Fruit fly (Drosophila melanogaster) whole organism, embryonic: ENCODE measurements around the gene CG11674.

Experiments
- Atf6 ChIP-seq: fragments of 200-800 bp; sonication (Bioruptor generic); IDR thresholded peaks from 2 replicates; pipeline ENCODE4 v1.3.6; 2022; ENCODE audit warnings: missing biosample characterization, missing genetic modification characterization
- C15 ChIP-seq: fragments of 200-800 bp; sonication (Bioruptor generic); IDR thresholded peaks from 3 replicates; pipeline ENCODE4 v1.3.6; 2022; ENCODE audit warnings: missing biosample characterization, missing genetic modification characterization
- CG10267 ChIP-seq: fragments of 200-800 bp; sonication (Bioruptor generic); optimal IDR thresholded peaks from 2 replicates; lab custom pipeline; 2018; ENCODE audit warnings: missing biosample characterization, mild to moderate bottlenecking, missing genetic modification characterization, moderate library complexity
- CG10959 ChIP-seq: fragments of 200-800 bp; sonication (Bioruptor generic); IDR thresholded peaks from 2 replicates; pipeline ENCODE4 v1.3.6; 2022; ENCODE audit warnings: missing biosample characterization, missing genetic modification characterization
- CG11398 ChIP-seq: fragments of 200-800 bp; sonication (Bioruptor generic); optimal IDR thresholded peaks from 2 replicates; lab custom pipeline; 2016; ENCODE audit warnings: missing biosample characterization, missing genetic modification characterization
- CG11695 ChIP-seq: fragments of 200-800 bp; sonication (Bioruptor generic); IDR thresholded peaks from 3 replicates; pipeline ENCODE4 v1.3.6; 2022; ENCODE audit warnings: missing biosample characterization, missing genetic modification characterization
- CG11696 ChIP-seq: fragments of 200-800 bp; sonication (Bioruptor generic); IDR thresholded peaks from 2 replicates; pipeline ENCODE4 v1.3.6; 2022; ENCODE audit warnings: missing biosample characterization, missing genetic modification characterization
- CG14050 ChIP-seq: fragments of 200-800 bp; sonication (Bioruptor generic); IDR thresholded peaks from 3 replicates; pipeline ENCODE4 v1.3.6; 2022; ENCODE audit warnings: missing biosample characterization, missing genetic modification characterization
- CG15514 ChIP-seq: fragments of 200-800 bp; sonication (Bioruptor generic); optimal IDR thresholded peaks from 3 replicates; lab custom pipeline; 2017; ENCODE audit warnings: missing biosample characterization, missing genetic modification characterization, mild to moderate bottlenecking, moderate library complexity, missing genetic modification reagents
- CG17328 ChIP-seq: fragments of 200-800 bp; sonication (Bioruptor generic); IDR thresholded peaks from 2 replicates; pipeline ENCODE4 v1.3.6; 2022; ENCODE audit warnings: missing biosample characterization, missing genetic modification characterization
- CG2199 ChIP-seq: fragments of 200-800 bp; sonication (Bioruptor generic); IDR thresholded peaks from 3 replicates; pipeline ENCODE4 v1.3.6; 2022; ENCODE audit warnings: missing biosample characterization, missing genetic modification characterization
- CG2202 ChIP-seq: fragments of 200-800 bp; sonication (Bioruptor generic); optimal IDR thresholded peaks from 2 replicates; lab custom pipeline; 2018; ENCODE audit warnings: missing biosample characterization, mild to moderate bottlenecking, missing genetic modification characterization
- CG31388 ChIP-seq: fragments of 200-800 bp; sonication (Bioruptor generic); optimal IDR thresholded peaks from 2 replicates; lab custom pipeline; 2016; ENCODE audit warnings: missing biosample characterization, missing genetic modification characterization
- CG7745 ChIP-seq: fragments of 200-800 bp; sonication (Bioruptor generic); optimal IDR thresholded peaks from 2 replicates; lab custom pipeline; 2018; ENCODE audit warnings: missing biosample characterization, mild to moderate bottlenecking, missing genetic modification characterization, moderate library complexity
- CG8281 ChIP-seq: fragments of 200-800 bp; sonication (Bioruptor generic); optimal IDR thresholded peaks from 2 replicates; lab custom pipeline; 2018; ENCODE audit warnings: missing biosample characterization, mild to moderate bottlenecking, missing genetic modification characterization, moderate library complexity
- Dip2 ChIP-seq: fragments of 200-800 bp; sonication (Bioruptor generic); IDR thresholded peaks from 2 replicates; pipeline ENCODE4 v1.3.6; 2022; ENCODE audit warnings: missing biosample characterization, missing genetic modification characterization
- PHDP ChIP-seq: fragments of 200-800 bp; sonication (Bioruptor generic); optimal IDR thresholded peaks from 3 replicates; lab custom pipeline; 2018; ENCODE audit warnings: missing biosample characterization, mild to moderate bottlenecking, missing genetic modification characterization, moderate library complexity
- Ptx1 ChIP-seq: fragments of 200-800 bp; sonication (Bioruptor generic); IDR thresholded peaks from 2 replicates; pipeline ENCODE4 v1.3.6; 2022; ENCODE audit warnings: missing biosample characterization, missing genetic modification characterization
- Sox102F ChIP-seq: fragments of 200-800 bp; sonication (Bioruptor generic); optimal IDR thresholded peaks from 2 replicates; lab custom pipeline; 2018; ENCODE audit warnings: missing biosample characterization, mild to moderate bottlenecking, missing genetic modification characterization, moderate library complexity
- YL-1 ChIP-seq: fragments of 200-800 bp; sonication (Bioruptor generic); optimal IDR thresholded peaks from 3 replicates; lab custom pipeline; 2017; ENCODE audit warnings: missing biosample characterization, mild to moderate bottlenecking, missing genetic modification characterization
- ato ChIP-seq: fragments of 200-800 bp; sonication (Bioruptor generic); IDR thresholded peaks from 2 replicates; pipeline ENCODE4 v1.3.6; 2022; ENCODE audit warnings: missing biosample characterization, missing genetic modification characterization; ENCODE audit not compliant: partially characterized antibody
- bab2 ChIP-seq: fragments of 200-800 bp; sonication (Bioruptor generic); optimal IDR thresholded peaks from 2 replicates; lab custom pipeline; 2016; ENCODE audit warnings: missing biosample characterization, missing genetic modification characterization
- cas ChIP-seq: fragments of 200-800 bp; sonication (Bioruptor generic); IDR thresholded peaks from 2 replicates; pipeline ENCODE4 v1.3.6; 2022; ENCODE audit warnings: missing biosample characterization, missing genetic modification characterization
- corto ChIP-seq: fragments of 200-800 bp; sonication (Bioruptor generic); optimal IDR thresholded peaks from 2 replicates; lab custom pipeline; 2016; ENCODE audit warnings: missing biosample characterization, mild to moderate bottlenecking, missing genetic modification characterization, moderate library complexity
- crol ChIP-seq: fragments of 200-800 bp; sonication (Bioruptor generic); IDR thresholded peaks from 2 replicates; pipeline ENCODE4 v1.3.6; 2022; ENCODE audit warnings: missing biosample characterization, missing genetic modification characterization
- danr ChIP-seq: fragments of 200-800 bp; sonication (Bioruptor generic); IDR thresholded peaks from 2 replicates; pipeline ENCODE4 v1.3.6; 2022; ENCODE audit warnings: missing biosample characterization, missing genetic modification characterization
- dati ChIP-seq: fragments of 200-800 bp; sonication (Bioruptor generic); IDR thresholded peaks from 2 replicates; pipeline ENCODE4 v1.3.6; 2022; ENCODE audit warnings: missing biosample characterization, missing genetic modification characterization
- dysf ChIP-seq: fragments of 200-800 bp; sonication (Bioruptor generic); IDR thresholded peaks from 3 replicates; pipeline ENCODE4 v1.3.6; 2022; ENCODE audit warnings: missing biosample characterization, missing genetic modification characterization
- eve ChIP-seq, 2 experiments: fragments of >200 bp; optimal IDR thresholded peaks; 2 replicates each; lab custom pipeline; 2017; ENCODE audit warnings: missing biosample characterization in 2 of 2, missing genetic modification characterization in 2 of 2
- fd102C ChIP-seq: fragments of 200-800 bp; sonication (Bioruptor generic); optimal IDR thresholded peaks from 2 replicates; lab custom pipeline; 2018; ENCODE audit warnings: missing biosample characterization, mild to moderate bottlenecking, missing genetic modification characterization, moderate library complexity
- gem ChIP-seq: fragments of 200-800 bp; sonication (Bioruptor generic); optimal IDR thresholded peaks from 2 replicates; lab custom pipeline; 2019; ENCODE audit warnings: missing biosample characterization, mild to moderate bottlenecking, missing genetic modification characterization, moderate library complexity
- gfzf ChIP-seq: fragments of 200-800 bp; sonication (Bioruptor generic); optimal IDR thresholded peaks from 2 replicates; lab custom pipeline; 2016; ENCODE audit warnings: missing biosample characterization, mild to moderate bottlenecking, missing genetic modification characterization, moderate library complexity
- gro ChIP-seq: fragments of 200-800 bp; sonication (Bioruptor generic); optimal IDR thresholded peaks from 2 replicates; lab custom pipeline; 2016; ENCODE audit warnings: missing biosample characterization, missing genetic modification characterization
- gsb ChIP-seq: fragments of 200-800 bp; sonication (Bioruptor generic); IDR thresholded peaks from 2 replicates; pipeline ENCODE4 v1.3.6; 2022; ENCODE audit warnings: missing biosample characterization, missing genetic modification characterization
- gt ChIP-seq: fragments of 200-800 bp; sonication (Bioruptor generic); IDR thresholded peaks from 2 replicates; pipeline ENCODE4 v1.3.6; 2022; ENCODE audit warnings: missing biosample characterization, missing genetic modification characterization
- insv ChIP-seq, 2 experiments: fragments of 200-800 bp; sonication (Bioruptor generic); optimal IDR thresholded peaks; 3 replicates each; lab custom pipeline; 2016 to 2018; ENCODE audit warnings: missing biosample characterization in 2 of 2, missing genetic modification characterization in 2 of 2
- jigr1 ChIP-seq: fragments of 200-800 bp; sonication (Bioruptor generic); IDR thresholded peaks from 3 replicates; pipeline ENCODE4 v1.3.6; 2022; ENCODE audit warnings: missing biosample characterization, missing genetic modification characterization
- lab ChIP-seq: fragments of 200-800 bp; sonication (Bioruptor generic); optimal IDR thresholded peaks from 3 replicates; lab custom pipeline; 2017; ENCODE audit warnings: missing biosample characterization, missing genetic modification characterization, mild to moderate bottlenecking, moderate library complexity, missing genetic modification reagents
- maf-S ChIP-seq: fragments of 200-800 bp; sonication (Bioruptor generic); optimal IDR thresholded peaks from 2 replicates; lab custom pipeline; 2016; ENCODE audit warnings: missing biosample characterization, missing genetic modification characterization
- oc ChIP-seq: fragments of 200-800 bp; sonication (Bioruptor generic); optimal IDR thresholded peaks from 2 replicates; lab custom pipeline; 2018; ENCODE audit warnings: missing biosample characterization, mild to moderate bottlenecking, missing genetic modification characterization, moderate library complexity
- onecut ChIP-seq: fragments of 200-800 bp; sonication (Bioruptor generic); IDR thresholded peaks from 2 replicates; pipeline ENCODE4 v1.3.6; 2022; ENCODE audit warnings: missing biosample characterization, missing genetic modification characterization
- p53 ChIP-seq: fragments of 200-800 bp; sonication (Bioruptor generic); optimal IDR thresholded peaks from 2 replicates; lab custom pipeline; 2016; ENCODE audit warnings: missing biosample characterization, missing genetic modification characterization
- run ChIP-seq: fragments of 200-800 bp; sonication (Bioruptor generic); optimal IDR thresholded peaks from 3 replicates; lab custom pipeline; 2018; ENCODE audit warnings: missing biosample characterization, mild to moderate bottlenecking, missing genetic modification characterization
- scrt ChIP-seq: fragments of 200-800 bp; sonication (Bioruptor generic); optimal IDR thresholded peaks from 2 replicates; lab custom pipeline; 2018; ENCODE audit warnings: missing biosample characterization, mild to moderate bottlenecking, missing genetic modification characterization, moderate library complexity
- sd ChIP-seq: fragments of 200-800 bp; sonication (Bioruptor generic); optimal IDR thresholded peaks from 3 replicates; lab custom pipeline; 2018; ENCODE audit warnings: missing biosample characterization, mild to moderate bottlenecking, missing genetic modification characterization, moderate library complexity
- sens ChIP-seq: fragments of 200-800 bp; sonication (Bioruptor generic); peaks from one replicate; lab custom pipeline; 2016; ENCODE audit warnings: missing biosample characterization, missing genetic modification characterization
- slp2 ChIP-seq: fragments of 200-800 bp; sonication (Bioruptor generic); optimal IDR thresholded peaks from 2 replicates; lab custom pipeline; 2016; ENCODE audit warnings: missing biosample characterization, missing genetic modification characterization
- trem ChIP-seq: fragments of 200-800 bp; optimal IDR thresholded peaks from 3 replicates; lab custom pipeline; 2019; ENCODE audit warnings: missing biosample characterization, mild to moderate bottlenecking, missing genetic modification characterization, moderate library complexity
- vfl ChIP-seq: fragments of 200-800 bp; sonication (Bioruptor generic); optimal IDR thresholded peaks from 2 replicates; lab custom pipeline; 2016; ENCODE audit warnings: missing biosample characterization, missing genetic modification characterization
- vvl ChIP-seq: fragments of 200-800 bp; sonication (Bioruptor generic); IDR thresholded peaks from 2 replicates; pipeline ENCODE4 v1.3.6; 2022; ENCODE audit warnings: missing biosample characterization, missing genetic modification characterization
- zfh2 ChIP-seq: fragments of 200-800 bp; sonication (Bioruptor generic); optimal IDR thresholded peaks from 2 replicates; lab custom pipeline; 2016; ENCODE audit warnings: missing biosample characterization, missing genetic modification characterization

Gene CG11674

dm6 chrX:14247035-14247786 lies 21.5 kb upstream of the CG11674 start, which contains the start of gene mud (continued):
- TF ChIP-seq maf-S (GFP tag; lab: Kevin White, UChicago), result no peak
- no peak for TF ChIP-seq vfl (GFP tag; lab: Kevin White, UChicago)
- TF ChIP-seq CG11695, result no peak
- TF ChIP-seq jigr1 (GFP tag; lab: Robert Waterston, UW), result no peak
- TF ChIP-seq bab2, result no peak
- no peak for TF ChIP-seq C15 (GFP tag; lab: Robert Waterston, UW)
- no peak for TF ChIP-seq CG11398 (GFP tag; lab: Kevin White, UChicago)
- no peak for TF ChIP-seq danr (GFP tag; lab: Robert Waterston, UW)
- no peak for TF ChIP-seq Atf6 (GFP tag; lab: Robert Waterston, UW)
- no peak for TF ChIP-seq gsb (GFP tag; lab: Robert Waterston, UW)
- TF ChIP-seq CG8281, result no peak
- TF ChIP-seq Ptx1 (GFP tag; lab: Robert Waterston, UW), result peak; percentile 36; the same call in 1 of the 2 replicates
- no peak for TF ChIP-seq onecut (GFP tag; lab: Robert Waterston, UW)
- TF ChIP-seq zfh2 (GFP tag; lab: Kevin White, UChicago), result peak; percentile 20
- TF ChIP-seq CG11696 (GFP tag; lab: Robert Waterston, UW), result no peak
- no peak for TF ChIP-seq sd (tag; lab: Kevin White, UChicago)
- TF ChIP-seq p53 (GFP tag; lab: Kevin White, UChicago), result no peak
- TF ChIP-seq run (tag; lab: Kevin White, UChicago), result no peak
- TF ChIP-seq crol (GFP tag; lab: Robert Waterston, UW), result no peak
- TF ChIP-seq CG2202 (tag; lab: Kevin White, UChicago), result no peak
- no peak for TF ChIP-seq fd102C (GFP tag; lab: Kevin White, UChicago)
- no peak for TF ChIP-seq PHDP (tag; lab: Kevin White, UChicago)
- peak; percentile 46 for TF ChIP-seq CG10267 (tag; lab: Kevin White, UChicago)
- peak in 1 of 2 experiments; percentile 14 for TF ChIP-seq insv (GFP tag; optimal IDR thresholded peaks at IDR 0.05; lab: Kevin White, UChicago)
- TF ChIP-seq gro (GFP tag; lab: Kevin White, UChicago), result no peak
- no peak for TF ChIP-seq CG31388
- TF ChIP-seq sens, result peak; percentile 57
- peak; percentile 66 for TF ChIP-seq trem (tag; lab: Kevin White, UChicago)
- no peak for TF ChIP-seq CG14050 (GFP tag; lab: Robert Waterston, UW)
- peak; percentile 29 for TF ChIP-seq CG15514 (GFP tag; lab: Kevin White, UChicago)
- TF ChIP-seq oc (tag; lab: Kevin White, UChicago), result no peak
- TF ChIP-seq gem, result no peak
- no peak for TF ChIP-seq scrt (GFP tag; lab: Kevin White, UChicago)
- TF ChIP-seq vvl (GFP tag; lab: Robert Waterston, UW), result no peak
- no peak for TF ChIP-seq corto (GFP tag; lab: Kevin White, UChicago)
- no peak for TF ChIP-seq dati (GFP tag; lab: Robert Waterston, UW)
- no peak for TF ChIP-seq CG17328
- no peak for TF ChIP-seq cas
- TF ChIP-seq YL-1 (GFP tag; lab: Kevin White, UChicago), result no peak
- TF ChIP-seq CG2199, result no peak
- TF ChIP-seq gt (GFP tag; lab: Robert Waterston, UW), result peak; percentile 56
- no peak for TF ChIP-seq CG7745 (tag; lab: Kevin White, UChicago)
- no peak for TF ChIP-seq Sox102F
- TF ChIP-seq Dip2 (GFP tag; lab: Robert Waterston, UW), result peak; percentile 86
- no peak for TF ChIP-seq slp2 (GFP tag; lab: Kevin White, UChicago)
- TF ChIP-seq dysf (GFP tag; lab: Robert Waterston, UW), result 0 out of 3 replicates have a peak, but pooled peaks have one; percentile 34
- TF ChIP-seq lab (GFP tag; lab: Kevin White, UChicago), result peak; percentile 4
- peak; percentile 28 for TF ChIP-seq gfzf (GFP tag; lab: Kevin White, UChicago)
- no peak for TF ChIP-seq eve (GFP tag; optimal IDR thresholded peaks at IDR 0.05; lab: Kevin White, UChicago)
- no peak for TF ChIP-seq CG10959 (GFP tag; lab: Robert Waterston, UW)
- TF ChIP-seq ato (GFP tag; lab: Robert Waterston, UW), result peak; percentile 74
